Fruit fly (Drosophila melanogaster): ENCODE data around the gene mkg-p.

mkg-p gene

DNA sequence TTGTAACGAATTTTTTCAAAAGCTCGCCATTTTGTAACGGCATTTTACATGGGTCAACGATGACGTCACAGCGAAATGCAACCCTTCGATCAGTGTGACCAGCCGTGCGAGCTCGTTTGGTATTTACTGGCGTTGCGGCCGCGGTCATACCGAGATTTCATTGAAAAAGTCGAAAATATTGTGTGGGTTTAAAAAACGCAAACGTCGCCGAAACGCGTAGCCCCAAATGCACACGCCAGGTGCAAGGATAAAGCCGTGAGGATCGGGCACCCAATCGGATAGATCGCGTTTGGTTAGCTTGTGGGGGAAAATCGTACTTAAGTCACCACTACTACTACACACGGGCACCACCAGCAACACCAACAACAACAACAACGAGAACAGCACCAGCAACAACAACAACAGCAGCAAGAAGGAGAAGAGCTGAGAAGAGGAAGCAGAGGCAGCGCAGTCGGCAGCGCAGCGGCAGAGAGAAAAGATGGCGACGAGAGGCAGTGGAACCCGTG lies 19.8 kb upstream of the mkg-p start, which contains the start of gene Cbl (continued):
- TF ChIP-seq mld (GFP tag; IDR thresholded peaks at IDR 0.05; ENCODE audit: partially characterized antibody) = no peak
- TF ChIP-seq CG12104 (GFP tag; optimal IDR thresholded peaks at IDR 0.05) = peak; percentile 29
- peak; percentile 44 for TF ChIP-seq CG7928 (GFP tag; optimal IDR thresholded peaks at IDR 0.05)
- TF ChIP-seq Opbp (GFP tag; IDR thresholded peaks at IDR 0.05; ENCODE audit: partially characterized antibody) = 0 out of 3 replicates have a peak, but pooled peaks have one; percentile 5
- TF ChIP-seq Sin3A (optimal IDR thresholded peaks at IDR 0.05) = peak; percentile 79
- no peak for TF ChIP-seq zf30C (GFP tag; optimal IDR thresholded peaks at IDR 0.05)
- peak; percentile 50 for TF ChIP-seq Dref (GFP tag; IDR thresholded peaks at IDR 0.05)
- TF ChIP-seq ap (GFP tag; IDR thresholded peaks at IDR 0.05) = no peak
- TF ChIP-seq yki (optimal IDR thresholded peaks at IDR 0.05) = no peak
- peak; percentile 55 for TF ChIP-seq unc-4 (GFP tag; IDR thresholded peaks at IDR 0.05; ENCODE audit: partially characterized antibody)
- TF ChIP-seq CG14710 (tag; optimal IDR thresholded peaks at IDR 0.05) = peak; percentile 73
- peak; percentile 1 for TF ChIP-seq CG13296 (GFP tag; optimal IDR thresholded peaks at IDR 0.05)
- peak; percentile 34; the same call in 1 of the 3 replicates for TF ChIP-seq CG34224 (GFP tag; IDR thresholded peaks at IDR 0.05; ENCODE audit: partially characterized antibody)
- peak; percentile 99 for TF ChIP-seq Myb (GFP tag; optimal IDR thresholded peaks at IDR 0.05)
- TF ChIP-seq Atf6 (GFP tag; IDR thresholded peaks at IDR 0.05) = 0 out of 2 replicates have a peak, but pooled peaks have one; percentile 26
- TF ChIP-seq ci (GFP tag; IDR thresholded peaks at IDR 0.05) = peak; percentile 71; the same call in 2 of the 3 replicates
- TF ChIP-seq CG1529 (GFP tag; optimal IDR thresholded peaks at IDR 0.05) = no peak
- TF ChIP-seq sim (GFP tag; IDR thresholded peaks at IDR 0.05) = no peak
- peak; percentile 34; the same call in 1 of the 2 replicates for TF ChIP-seq CG3847 (GFP tag; IDR thresholded peaks at IDR 0.05)
- peak; percentile 58 for TF ChIP-seq ftz-f1 (GFP tag; optimal IDR thresholded peaks at IDR 0.05)
- peak in 1 of 2 experiments; percentile 62 for TF ChIP-seq Pdp1 (GFP tag; optimal IDR thresholded peaks at IDR 0.05)
- peak; percentile 100 for TF ChIP-seq CG4360 (GFP tag; IDR thresholded peaks at IDR 0.05)
- TF ChIP-seq CG3065 (GFP tag; optimal IDR thresholded peaks at IDR 0.05) = no peak
- peak; percentile 60 for TF ChIP-seq HmgD (GFP tag; optimal IDR thresholded peaks at IDR 0.05)
- peak in 1 of 2 experiments; percentile 42 for TF ChIP-seq tll (GFP tag; optimal IDR thresholded peaks at IDR 0.05)
- peak; percentile 52 for TF ChIP-seq CG2712 (tag; optimal IDR thresholded peaks at IDR 0.05)
- peak; percentile 49 for TF ChIP-seq BEAF-32 (GFP tag; optimal IDR thresholded peaks at IDR 0.05)
- TF ChIP-seq CG8290 (GFP tag; optimal IDR thresholded peaks at IDR 0.05) = no peak
- no peak for TF ChIP-seq CG8290 (tag; optimal IDR thresholded peaks at IDR 0.05)
- TF ChIP-seq stwl (tag; optimal IDR thresholded peaks at IDR 0.05) = peak; percentile 67
- TF ChIP-seq CHES-1-like (GFP tag; optimal IDR thresholded peaks at IDR 0.05) = peak; percentile 25
- TF ChIP-seq Lhr (GFP tag; optimal IDR thresholded peaks at IDR 0.05) = peak; percentile 84
- peak; percentile 35 for TF ChIP-seq CrebB (tag; optimal IDR thresholded peaks at IDR 0.05)
- TF ChIP-seq Hand (GFP tag; optimal IDR thresholded peaks at IDR 0.05) = no peak
- peak; percentile 46 for TF ChIP-seq Sry-δ (GFP tag; optimal IDR thresholded peaks at IDR 0.05)
- TF ChIP-seq NC2β (GFP tag; optimal IDR thresholded peaks at IDR 0.05) = peak; percentile 23
- no peak for TF ChIP-seq CG4328 (GFP tag; optimal IDR thresholded peaks at IDR 0.05)
- peak; percentile 65 for TF ChIP-seq kay (GFP tag; optimal IDR thresholded peaks at IDR 0.05)
- TF ChIP-seq Sry-β (GFP tag; optimal IDR thresholded peaks at IDR 0.05) = peak; percentile 9
- TF ChIP-seq gem (tag; optimal IDR thresholded peaks at IDR 0.05) = peak; percentile 20
- peak; percentile 87; the same call in 3 of the 4 replicates for TF ChIP-seq chinmo (GFP tag; IDR thresholded peaks at IDR 0.05; ENCODE audit: partially characterized antibody)
- no peak for TF ChIP-seq CG18764 (GFP tag; optimal IDR thresholded peaks at IDR 0.05)
- peak; percentile 95 for TF ChIP-seq pzg (GFP tag; optimal IDR thresholded peaks at IDR 0.05)
- peak; percentile 94 for TF ChIP-seq gfzf (GFP tag; optimal IDR thresholded peaks at IDR 0.05)
- TF ChIP-seq sob (GFP tag; IDR thresholded peaks at IDR 0.05) = no peak
- TF ChIP-seq CG1603 (tag; optimal IDR thresholded peaks at IDR 0.05) = peak; percentile 82
- peak; percentile 37; the same call in 1 of the 2 replicates for TF ChIP-seq nerfin-2 (GFP tag; IDR thresholded peaks at IDR 0.05; ENCODE audit: partially characterized antibody)
- TF ChIP-seq CG15073 (GFP tag; optimal IDR thresholded peaks at IDR 0.05) = no peak
- TF ChIP-seq CG12391 (tag; optimal IDR thresholded peaks at IDR 0.05) = peak; percentile 30
- TF ChIP-seq Ssrp (tag; optimal IDR thresholded peaks at IDR 0.05) = no peak

All from whole organism, embryonic.